Fruit fly (Drosophila melanogaster): ENCODE results near the gene Nep1.

Gene Nep1

dm6 chrX:6074845-6075244, 16.2 kb upstream of the Nep1 start, which contains the start of gene Tsp5D (continued):
- peak; percentile 79 for TF ChIP-seq Max (GFP tag; optimal IDR thresholded peaks at IDR 0.05)
- TF ChIP-seq Gug (GFP tag; IDR thresholded peaks at IDR 0.05): peak; percentile 86
- TF ChIP-seq CG4730 (GFP tag; IDR thresholded peaks at IDR 0.05): peak; percentile 92
- TF ChIP-seq gcm2 (GFP tag; optimal IDR thresholded peaks at IDR 0.05): no peak
- 0 out of 2 replicates have a peak, but pooled peaks have one; percentile 29 for TF ChIP-seq Adf1 (GFP tag; IDR thresholded peaks at IDR 0.05)
- TF ChIP-seq CG12299 (tag; optimal IDR thresholded peaks at IDR 0.05): peak; percentile 73
- TF ChIP-seq shn (GFP tag; optimal IDR thresholded peaks at IDR 0.05): no peak
- TF ChIP-seq Hmr (GFP tag; optimal IDR thresholded peaks at IDR 0.05): peak; percentile 81
- TF ChIP-seq ranshi (GFP tag; IDR thresholded peaks at IDR 0.05): peak; percentile 93
- TF ChIP-seq gem (tag; optimal IDR thresholded peaks at IDR 0.05): peak; percentile 95
- TF ChIP-seq Sry-δ (GFP tag; optimal IDR thresholded peaks at IDR 0.05): peak; percentile 16
- peak; percentile 76 for TF ChIP-seq CG15011 (GFP tag; optimal IDR thresholded peaks at IDR 0.05)
- no peak for TF ChIP-seq pan (optimal IDR thresholded peaks at IDR 0.05)
- peak in 1 of 2 experiments; percentile 96 for TF ChIP-seq pan (GFP tag; optimal IDR thresholded peaks at IDR 0.05 in 1 of 2, IDR thresholded peaks at IDR 0.05 in 1 of 2)
- no peak for TF ChIP-seq lov (optimal IDR thresholded peaks at IDR 0.05)
- peak; percentile 93 for TF ChIP-seq lov (GFP tag; IDR thresholded peaks at IDR 0.05)
- TF ChIP-seq CG8290 (GFP tag; optimal IDR thresholded peaks at IDR 0.05): peak; percentile 84
- TF ChIP-seq CG8290 (tag; optimal IDR thresholded peaks at IDR 0.05): peak in 1 of 2 experiments; percentile 21
- TF ChIP-seq danr (GFP tag; IDR thresholded peaks at IDR 0.05): peak; percentile 88
- TF ChIP-seq NC2β (GFP tag; optimal IDR thresholded peaks at IDR 0.05): no peak
- TF ChIP-seq Atf-2 (GFP tag; optimal IDR thresholded peaks at IDR 0.05): no peak
- peak; percentile 87 for TF ChIP-seq CG6175 (GFP tag; IDR thresholded peaks at IDR 0.05)
- TF ChIP-seq CG10274 (GFP tag; optimal IDR thresholded peaks at IDR 0.05): peak; percentile 72
- peak; percentile 91 for TF ChIP-seq HHEX (GFP tag; optimal IDR thresholded peaks at IDR 0.05)
- peak; percentile 93 for TF ChIP-seq Rfx (GFP tag; IDR thresholded peaks at IDR 0.05)
- no peak for TF ChIP-seq Sin3A (optimal IDR thresholded peaks at IDR 0.05)
- no peak for TF ChIP-seq Hmx (GFP tag; optimal IDR thresholded peaks at IDR 0.05)
- TF ChIP-seq NfI (GFP tag; optimal IDR thresholded peaks at IDR 0.05): peak; percentile 87
- peak; percentile 91 for TF ChIP-seq bowl (GFP tag; IDR thresholded peaks at IDR 0.05)
- TF ChIP-seq CG11504 (tag; optimal IDR thresholded peaks at IDR 0.05): peak; percentile 95
- TF ChIP-seq ara (GFP tag; IDR thresholded peaks at IDR 0.05): peak; percentile 96
- TF ChIP-seq CG4854 (GFP tag; optimal IDR thresholded peaks at IDR 0.05): peak; percentile 82
- peak; percentile 89 for TF ChIP-seq jigr1 (GFP tag; IDR thresholded peaks at IDR 0.05)
- TF ChIP-seq p53 (GFP tag; optimal IDR thresholded peaks at IDR 0.05): no peak
- TF ChIP-seq CG42726 (GFP tag; IDR thresholded peaks at IDR 0.05; ENCODE audit: partially characterized antibody): no peak
- TF ChIP-seq CG17912 (GFP tag; optimal IDR thresholded peaks at IDR 0.05): peak; percentile 28
- TF ChIP-seq Camta (GFP tag; optimal IDR thresholded peaks at IDR 0.05): peak; percentile 72
- peak; percentile 82 for TF ChIP-seq CG6654 (GFP tag; optimal IDR thresholded peaks at IDR 0.05)
- peak; percentile 93 for TF ChIP-seq CG11695 (GFP tag; IDR thresholded peaks at IDR 0.05)
- TF ChIP-seq h (optimal IDR thresholded peaks at IDR 0.05): no peak
- TF ChIP-seq gfzf (GFP tag; optimal IDR thresholded peaks at IDR 0.05): no peak
- peak; percentile 85 for TF ChIP-seq org-1 (GFP tag; optimal IDR thresholded peaks at IDR 0.05)
- TF ChIP-seq CG4282 (GFP tag; optimal IDR thresholded peaks at IDR 0.05): no peak
- no peak for TF ChIP-seq Bgb (GFP tag; IDR thresholded peaks at IDR 0.05; ENCODE audit: partially characterized antibody)
- peak; percentile 90 for TF ChIP-seq Xbp1 (GFP tag; optimal IDR thresholded peaks at IDR 0.05)
- no peak for TF ChIP-seq inv (GFP tag; IDR thresholded peaks at IDR 0.05; ENCODE audit: partially characterized antibody)
- TF ChIP-seq CG17328 (GFP tag; IDR thresholded peaks at IDR 0.05): peak; percentile 95
- TF ChIP-seq CkIIα-i1 (GFP tag; IDR thresholded peaks at IDR 0.05): peak; percentile 66; the same call in 1 of the 2 replicates
- no peak for TF ChIP-seq Bteb2 (GFP tag; optimal IDR thresholded peaks at IDR 0.05)
- TF ChIP-seq CG16815 (GFP tag; optimal IDR thresholded peaks at IDR 0.05): peak; percentile 61
- no peak for TF ChIP-seq Opbp (GFP tag; IDR thresholded peaks at IDR 0.05; ENCODE audit: partially characterized antibody)
- peak; percentile 95 for TF ChIP-seq E2f1 (GFP tag; IDR thresholded peaks at IDR 0.05)
- peak; percentile 94 for TF ChIP-seq Oli (tag; optimal IDR thresholded peaks at IDR 0.05)
